Worm (Caenorhabditis elegans) whole organism, L1 larva: Measurements from ENCODE around the gene ugt-16.
A peak's percentile ranks its signal among the peaks of the same experiment; 100 is the strongest.

Experiments
- C34B4.2 ChIP-seq: sonication (generic microtip); optimal IDR thresholded peaks from 2 replicates; lab custom pipeline; 2017; ENCODE audit warnings: mild to moderate bottlenecking, missing genetic modification characterization, missing compliant biosample characterization
- Y116A8C.19 ChIP-seq: sonication (generic microtip); optimal IDR thresholded peaks from 2 replicates; lab custom pipeline; 2016; ENCODE audit warnings: missing compliant biosample characterization, missing genetic modification characterization, borderline replicate concordance
- alr-1 ChIP-seq: fragments of 200-800 bp; sonication (Bioruptor generic); optimal IDR thresholded peaks from 2 replicates; lab custom pipeline; 2018; ENCODE audit warnings: borderline replicate concordance, mild to moderate bottlenecking, missing genetic modification characterization, missing compliant biosample characterization
- aly-2 ChIP-seq: fragments of 150-350 bp; optimal IDR thresholded peaks from 2 replicates; lab custom pipeline; 2014; ENCODE audit warnings: missing biosample characterization, missing genetic modification characterization
- ama-1 ChIP-seq: fragments of 150-350 bp; optimal IDR thresholded peaks from 2 replicates; lab custom pipeline; 2014
- blmp-1 ChIP-seq: fragments of 150-350 bp; optimal IDR thresholded peaks from 2 replicates; lab custom pipeline; 2014; ENCODE audit warnings: missing biosample characterization, missing genetic modification characterization
- ceh-63 ChIP-seq: fragments of 200-800 bp; sonication (Bioruptor generic); optimal IDR thresholded peaks from 2 replicates; lab custom pipeline; 2018; ENCODE audit warnings: mild to moderate bottlenecking, missing genetic modification characterization, missing compliant biosample characterization
- ceh-8 ChIP-seq: fragments of 200-800 bp; sonication (Bioruptor generic); optimal IDR thresholded peaks from 2 replicates; lab custom pipeline; 2018; ENCODE audit warnings: mild to moderate bottlenecking, missing genetic modification characterization, moderate library complexity, missing compliant biosample characterization
- ceh-82 ChIP-seq, 3 experiments: fragments of 150-350 bp in 1 of 3; sonication (generic microtip) in 2 of 3; optimal IDR thresholded peaks; 2 replicates each; lab custom pipeline; 2014 to 2017; ENCODE audit warnings: missing biosample characterization in 3 of 3, missing genetic modification characterization in 3 of 3
- dpl-1 ChIP-seq, 3 experiments: fragments of 150-350 bp in 2 of 3; sonication (generic microtip) in 1 of 3; optimal IDR thresholded peaks; 2 replicates each; lab custom pipeline; 2014 to 2017; ENCODE audit warnings: missing biosample characterization in 3 of 3, missing genetic modification characterization in 3 of 3, missing genetic modification reagents in 3 of 3
- dsc-1 ChIP-seq: sonication (generic microtip); optimal IDR thresholded peaks from 2 replicates; lab custom pipeline; 2016; ENCODE audit warnings: mild to moderate bottlenecking, missing genetic modification characterization, missing compliant biosample characterization
- efl-1 ChIP-seq, 4 experiments: fragments of 150-350 bp; optimal IDR thresholded peaks in 3 of 4; peaks in 1 of 4; 1 replicate in 1 of 4; 2 replicates in 3 of 4; lab custom pipeline; 2014; ENCODE audit warnings: missing biosample characterization in 2 of 4, missing genetic modification characterization in 2 of 4, missing genetic modification reagents in 2 of 4
- egl-27 ChIP-seq, 2 experiments: fragments of 150-350 bp in 1 of 2; sonication (generic microtip); optimal IDR thresholded peaks; 3 replicates each; lab custom pipeline; 2017 to 2018; ENCODE audit warnings: missing biosample characterization in 2 of 2, missing genetic modification characterization in 2 of 2, missing genetic modification reagents in 2 of 2
- elt-2 ChIP-seq: sonication (generic microtip); optimal IDR thresholded peaks from 2 replicates; lab custom pipeline; 2016; ENCODE audit warnings: missing genetic modification characterization, mild to moderate bottlenecking, inconsistent platforms, missing compliant biosample characterization, missing genetic modification reagents
- elt-3 ChIP-seq, 6 experiments: fragments of 150-350 bp in 1 of 6; sonication (generic microtip); optimal IDR thresholded peaks; 2 replicates each; lab custom pipeline; 2017 to 2018; ENCODE audit warnings: missing biosample characterization in 6 of 6, missing genetic modification characterization in 6 of 6, inconsistent platforms in 1 of 6
- ets-5 ChIP-seq: fragments of 200-800 bp; sonication (Bioruptor generic); IDR thresholded peaks from 2 replicates; pipeline ENCODE4 v1.3.6; 2022; ENCODE audit warnings: missing genetic modification characterization, missing compliant biosample characterization
- fkh-4 ChIP-seq: sonication (generic microtip); optimal IDR thresholded peaks from 2 replicates; lab custom pipeline; 2016; ENCODE audit warnings: missing compliant biosample characterization, missing genetic modification characterization, borderline replicate concordance
- fkh-8 ChIP-seq: sonication (generic microtip); optimal IDR thresholded peaks from 2 replicates; lab custom pipeline; 2016; ENCODE audit warnings: mild to moderate bottlenecking, missing genetic modification characterization, missing compliant biosample characterization
- fos-1 ChIP-seq: fragments of 150-350 bp; optimal IDR thresholded peaks from 2 replicates; lab custom pipeline; 2014; ENCODE audit warnings: missing biosample characterization, missing genetic modification characterization
- grh-1 ChIP-seq: fragments of 200-800 bp; sonication (Bioruptor generic); IDR thresholded peaks from 2 replicates; pipeline ENCODE4 v1.3.6; 2022; ENCODE audit warnings: missing genetic modification reagents, missing genetic modification characterization, missing compliant biosample characterization
- isw-1 ChIP-seq: fragments of 200-800 bp; sonication (Bioruptor generic); IDR thresholded peaks from 2 replicates; pipeline ENCODE4 v1.3.6; 2022; ENCODE audit warnings: missing genetic modification characterization, missing compliant biosample characterization
- lin-15B ChIP-seq: fragments of 150-350 bp; sonication (generic microtip); optimal IDR thresholded peaks from 3 replicates; lab custom pipeline; 2014; ENCODE audit warnings: missing biosample characterization, missing genetic modification characterization
- lin-39 ChIP-seq: fragments of 150-350 bp; optimal IDR thresholded peaks from 2 replicates; lab custom pipeline; 2014; ENCODE audit warnings: missing biosample characterization, missing genetic modification reagents, missing genetic modification characterization
- mab-9 ChIP-seq: fragments of 200-800 bp; sonication (Bioruptor generic); IDR thresholded peaks from 2 replicates; pipeline ENCODE4 v1.3.6; 2022; ENCODE audit warnings: missing genetic modification reagents, missing genetic modification characterization, missing compliant biosample characterization
- mef-2 ChIP-seq: fragments of 150-350 bp; optimal IDR thresholded peaks from 2 replicates; lab custom pipeline; 2014; ENCODE audit warnings: missing biosample characterization, missing genetic modification characterization
- nhr-12 ChIP-seq: sonication (generic microtip); optimal IDR thresholded peaks from 2 replicates; lab custom pipeline; 2017; ENCODE audit warnings: missing biosample characterization, missing genetic modification characterization
- nhr-20 ChIP-seq: sonication (generic microtip); optimal IDR thresholded peaks from 2 replicates; lab custom pipeline; 2016; ENCODE audit warnings: mild to moderate bottlenecking, missing genetic modification characterization, missing compliant biosample characterization
- nhr-28 ChIP-seq: fragments of 150-350 bp; optimal IDR thresholded peaks from 2 replicates; lab custom pipeline; 2014; ENCODE audit warnings: missing biosample characterization, missing genetic modification characterization
- nhr-47 ChIP-seq: sonication (generic microtip); optimal IDR thresholded peaks from 2 replicates; lab custom pipeline; 2016; ENCODE audit warnings: mild to moderate bottlenecking, missing genetic modification characterization, moderate library complexity, missing compliant biosample characterization
- nhr-77 ChIP-seq: fragments of 150-350 bp; optimal IDR thresholded peaks from 2 replicates; lab custom pipeline; 2014; ENCODE audit warnings: missing biosample characterization, missing genetic modification characterization
- nhr-84 ChIP-seq: sonication (generic microtip); optimal IDR thresholded peaks from 2 replicates; lab custom pipeline; 2017; ENCODE audit warnings: missing biosample characterization, missing genetic modification characterization
- nhr-85 ChIP-seq: sonication (generic microtip); peaks from one replicate; lab custom pipeline; 2016; ENCODE audit warnings: missing genetic modification characterization, inconsistent platforms, missing compliant biosample characterization
- nhr-90 ChIP-seq: sonication (generic microtip); optimal IDR thresholded peaks from 2 replicates; lab custom pipeline; 2016; ENCODE audit warnings: mild to moderate bottlenecking, missing genetic modification characterization, missing compliant biosample characterization; ENCODE audit not compliant: poor library complexity
- pax-3 ChIP-seq: fragments of 200-800 bp; sonication (Bioruptor generic); optimal IDR thresholded peaks from 2 replicates; lab custom pipeline; 2018; ENCODE audit warnings: mild to moderate bottlenecking, missing genetic modification characterization, moderate library complexity, missing compliant biosample characterization
- snu-23 ChIP-seq: sonication (generic microtip); optimal IDR thresholded peaks from 2 replicates; lab custom pipeline; 2016; ENCODE audit warnings: missing genetic modification characterization, missing compliant biosample characterization
- sup-37 ChIP-seq: fragments of 200-800 bp; sonication (Bioruptor generic); optimal IDR thresholded peaks from 2 replicates; lab custom pipeline; 2018; ENCODE audit warnings: mild to moderate bottlenecking, missing genetic modification characterization, missing compliant biosample characterization
- tlp-1 ChIP-seq: fragments of 150-350 bp; optimal IDR thresholded peaks from 2 replicates; lab custom pipeline; 2014; ENCODE audit warnings: missing biosample characterization, missing genetic modification characterization
- unc-30 ChIP-seq: sonication (generic microtip); optimal IDR thresholded peaks from 2 replicates; lab custom pipeline; 2017; ENCODE audit warnings: missing biosample characterization, missing genetic modification characterization
- unc-86 ChIP-seq: sonication (generic microtip); optimal IDR thresholded peaks from 2 replicates; lab custom pipeline; 2016; ENCODE audit warnings: missing genetic modification characterization, missing compliant biosample characterization
- unc-98 ChIP-seq: fragments of 200-800 bp; sonication (Bioruptor generic); IDR thresholded peaks from 2 replicates; pipeline ENCODE4 v1.3.6; 2022; ENCODE audit warnings: missing genetic modification characterization, missing compliant biosample characterization
- zag-1 ChIP-seq: fragments of 150-350 bp; optimal IDR thresholded peaks from 2 replicates; lab custom pipeline; 2014; ENCODE audit warnings: missing biosample characterization, missing genetic modification characterization
- zip-4 ChIP-seq: fragments of 200-800 bp; sonication (Bioruptor generic); optimal IDR thresholded peaks from 2 replicates; lab custom pipeline; 2018; ENCODE audit warnings: mild to moderate bottlenecking, missing genetic modification characterization, moderate library complexity, missing compliant biosample characterization
- ztf-4 ChIP-seq: fragments of 150-350 bp; optimal IDR thresholded peaks from 2 replicates; lab custom pipeline; 2014; ENCODE audit warnings: missing biosample characterization, missing genetic modification characterization

The ugt-16 gene

ce11 chrV:12819155-12819554 is 5.7 kb upstream of the ugt-16 start (continued):
- TF ChIP-seq lin-39 (tag; lab: Kevin White, UChicago) (no peak), unc-98 (no peak), fkh-8 (tag; lab: Kevin White, UChicago) (peak; percentile 88), mab-9 (GFP tag; lab: Robert Waterston, UW) (no peak), sup-37 (GFP tag; lab: Kevin White, UChicago) (no peak), alr-1 (tag; lab: Kevin White, UChicago) (no peak), nhr-20 (peak; percentile 20), C34B4.2 (tag; lab: Kevin White, UChicago) (no peak), tlp-1 (tag; lab: Kevin White, UChicago) (no peak), fkh-4 (no peak), ets-5 (GFP tag; lab: Robert Waterston, UW) (no peak), dsc-1 (peak; percentile 8), ceh-63 (GFP tag; lab: Kevin White, UChicago) (no peak), lin-15B (tag; lab: Kevin White, UChicago) (no peak), nhr-84 (tag; lab: Kevin White, UChicago) (no peak), elt-3 (tag; optimal IDR thresholded peaks at IDR 0.05; lab: Kevin White, UChicago) (no peak), ceh-8 (GFP tag; lab: Kevin White, UChicago) (no peak), nhr-12 (tag; lab: Kevin White, UChicago) (no peak), grh-1 (GFP tag; lab: Robert Waterston, UW) (no peak), ceh-82 (tag; optimal IDR thresholded peaks at IDR 0.05; lab: Kevin White, UChicago) (peak in 1 of 3 experiments; percentile 52), elt-2 (tag; lab: Kevin White, UChicago) (no peak), zip-4 (no peak), unc-86 (tag; lab: Kevin White, UChicago) (peak; percentile 34), egl-27 (tag; optimal IDR thresholded peaks at IDR 0.05; lab: Kevin White, UChicago) (no peak), nhr-85 (tag; lab: Kevin White, UChicago) (no peak), isw-1 (GFP tag; lab: Robert Waterston, UW) (no peak; the same call in 1 of the 2 replicates), nhr-47 (peak; percentile 51), dpl-1 (GFP tag; optimal IDR thresholded peaks at IDR 0.05; lab: Kevin White, UChicago) (peak in 1 of 3 experiments; percentile 17), zag-1 (tag; lab: Kevin White, UChicago) (no peak), unc-30 (tag; lab: Kevin White, UChicago) (no peak), Y116A8C.19 (tag; lab: Kevin White, UChicago) (no peak), pax-3 (tag; lab: Kevin White, UChicago) (peak; percentile 78), nhr-28 (no peak), efl-1 (optimal IDR thresholded peaks at IDR 0.05; lab: Kevin White, UChicago) (no peak), efl-1 (GFP tag; optimal IDR thresholded peaks at IDR 0.05 in 1 of 2; lab: Kevin White, UChicago) (peak in 1 of 2 experiments; percentile 64), ztf-4 (no peak), fos-1 (no peak), mef-2 (tag; lab: Kevin White, UChicago) (no peak), snu-23 (GFP tag; lab: Kevin White, UChicago) (peak; percentile 18), blmp-1 (tag; lab: Kevin White, UChicago) (no peak), ama-1 (no peak), nhr-77 (tag; lab: Kevin White, UChicago) (no peak), nhr-90 (tag; lab: Kevin White, UChicago) (no peak), aly-2 (no peak)
